Fruit fly (Drosophila melanogaster) whole organism, embryonic: Measurements from ENCODE around the gene MTF-1.

Source experiments
- Aef1 ChIP-seq: fragments of 200-800 bp; sonication (Bioruptor generic); IDR thresholded peaks from 3 replicates; pipeline ENCODE4 v1.3.6; 2022; ENCODE audit warnings: missing biosample characterization, missing genetic modification characterization
- CG10654 ChIP-seq: fragments of 200-800 bp; sonication (Bioruptor generic); optimal IDR thresholded peaks from 2 replicates; lab custom pipeline; 2016; ENCODE audit warnings: missing biosample characterization, missing genetic modification characterization
- CG10959 ChIP-seq: fragments of 200-800 bp; sonication (Bioruptor generic); IDR thresholded peaks from 2 replicates; pipeline ENCODE4 v1.3.6; 2022; ENCODE audit warnings: missing biosample characterization, missing genetic modification characterization
- CG12219 ChIP-seq: fragments of 200-800 bp; sonication (Bioruptor generic); optimal IDR thresholded peaks from 3 replicates; lab custom pipeline; 2018; ENCODE audit warnings: missing biosample characterization, mild to moderate bottlenecking, missing genetic modification characterization
- CG13123 ChIP-seq: fragments of 200-800 bp; sonication (Bioruptor generic); optimal IDR thresholded peaks from 2 replicates; lab custom pipeline; 2016; ENCODE audit warnings: missing biosample characterization, missing genetic modification characterization
- CG14050 ChIP-seq: fragments of 200-800 bp; sonication (Bioruptor generic); IDR thresholded peaks from 3 replicates; pipeline ENCODE4 v1.3.6; 2022; ENCODE audit warnings: missing biosample characterization, missing genetic modification characterization
- CG14860 ChIP-seq: fragments of 200-800 bp; sonication (Bioruptor generic); IDR thresholded peaks from 3 replicates; pipeline ENCODE4 v1.3.6; 2022; ENCODE audit warnings: missing biosample characterization, missing genetic modification characterization; ENCODE audit not compliant: partially characterized antibody
- CG15073 ChIP-seq: fragments of 200-800 bp; sonication (Bioruptor generic); optimal IDR thresholded peaks from 2 replicates; lab custom pipeline; 2016; ENCODE audit warnings: missing biosample characterization, missing genetic modification characterization
- CG1603 ChIP-seq: fragments of 200-800 bp; sonication (Bioruptor generic); optimal IDR thresholded peaks from 2 replicates; lab custom pipeline; 2019; ENCODE audit warnings: missing biosample characterization, mild to moderate bottlenecking, missing genetic modification characterization, moderate library complexity
- CG18011 ChIP-seq: fragments of 200-800 bp; sonication (Bioruptor generic); optimal IDR thresholded peaks from 2 replicates; lab custom pipeline; 2017; ENCODE audit warnings: missing biosample characterization, missing genetic modification characterization, mild to moderate bottlenecking, moderate library complexity, missing genotype
- CG2875 ChIP-seq: fragments of 200-800 bp; sonication (Bioruptor generic); optimal IDR thresholded peaks from 2 replicates; lab custom pipeline; 2017; ENCODE audit warnings: missing biosample characterization, mild to moderate bottlenecking, missing genetic modification characterization, missing genetic modification reagents
- CG33213 ChIP-seq: fragments of 200-800 bp; sonication (Bioruptor generic); optimal IDR thresholded peaks from 3 replicates; lab custom pipeline; 2016; ENCODE audit warnings: missing biosample characterization, missing genetic modification characterization
- CG4282 ChIP-seq: fragments of 200-800 bp; sonication (Bioruptor generic); optimal IDR thresholded peaks from 2 replicates; lab custom pipeline; 2016; ENCODE audit warnings: missing biosample characterization, missing genetic modification characterization
- CG4707 ChIP-seq: fragments of 200-800 bp; sonication (Bioruptor generic); optimal IDR thresholded peaks from 2 replicates; lab custom pipeline; 2018; ENCODE audit warnings: missing biosample characterization, mild to moderate bottlenecking, missing genetic modification characterization, moderate library complexity
- CG5180 ChIP-seq: fragments of 200-800 bp; sonication (Bioruptor generic); optimal IDR thresholded peaks from 3 replicates; lab custom pipeline; 2017; ENCODE audit warnings: missing biosample characterization, missing genetic modification characterization, mild to moderate bottlenecking, moderate library complexity, missing genetic modification reagents
- CG6813 ChIP-seq: fragments of 200-800 bp; sonication (Bioruptor generic); optimal IDR thresholded peaks from 2 replicates; lab custom pipeline; 2017; ENCODE audit warnings: missing biosample characterization, missing genetic modification characterization, mild to moderate bottlenecking, moderate library complexity, missing genetic modification reagents
- CG7357 ChIP-seq: fragments of 200-800 bp; sonication (Bioruptor generic); IDR thresholded peaks from 3 replicates; pipeline ENCODE4 v1.3.6; 2022; ENCODE audit warnings: missing biosample characterization, missing genetic modification characterization
- CG7839 ChIP-seq: fragments of 200-800 bp; sonication (Bioruptor generic); optimal IDR thresholded peaks from 3 replicates; lab custom pipeline; 2018; ENCODE audit warnings: missing biosample characterization, mild to moderate bottlenecking, missing genetic modification characterization, moderate library complexity
- CG7928 ChIP-seq: fragments of 200-800 bp; sonication (Bioruptor generic); optimal IDR thresholded peaks from 2 replicates; lab custom pipeline; 2017; ENCODE audit warnings: missing biosample characterization, mild to moderate bottlenecking, missing genetic modification characterization
- CG8478 ChIP-seq: fragments of >200 bp; optimal IDR thresholded peaks from 2 replicates; lab custom pipeline; 2018
- Camta ChIP-seq: fragments of 200-800 bp; sonication (Bioruptor generic); optimal IDR thresholded peaks from 2 replicates; lab custom pipeline; 2016; ENCODE audit warnings: missing biosample characterization, missing genetic modification characterization
- Dek ChIP-seq: fragments of 200-800 bp; sonication (Bioruptor generic); optimal IDR thresholded peaks from 3 replicates; lab custom pipeline; 2019; ENCODE audit warnings: missing biosample characterization, mild to moderate bottlenecking, missing genetic modification characterization, moderate library complexity
- Dip2 ChIP-seq: fragments of 200-800 bp; sonication (Bioruptor generic); IDR thresholded peaks from 2 replicates; pipeline ENCODE4 v1.3.6; 2022; ENCODE audit warnings: missing biosample characterization, missing genetic modification characterization
- E2f2 ChIP-seq: fragments of 200-800 bp; sonication (Bioruptor generic); IDR thresholded peaks from 2 replicates; pipeline ENCODE4 v1.3.6; 2022; ENCODE audit warnings: missing biosample characterization, missing genetic modification characterization
- Eip74EF ChIP-seq, 2 experiments: fragments of 200-800 bp in 1 of 2; fragments of >200 bp in 1 of 2; sonication (Bioruptor generic) in 1 of 2; optimal IDR thresholded peaks; 2 replicates each; lab custom pipeline; 2017 to 2019; ENCODE audit warnings: missing biosample characterization in 2 of 2, missing genetic modification characterization in 2 of 2, mild to moderate bottlenecking in 1 of 2, moderate library complexity in 1 of 2
- Ets97D ChIP-seq: fragments of 200-800 bp; sonication (Bioruptor generic); optimal IDR thresholded peaks from 3 replicates; lab custom pipeline; 2016; ENCODE audit warnings: missing biosample characterization, missing genetic modification characterization
- Gsc ChIP-seq: fragments of 200-800 bp; sonication (Bioruptor generic); IDR thresholded peaks from 2 replicates; pipeline ENCODE4 v1.3.6; 2022; ENCODE audit warnings: missing biosample characterization, missing genetic modification characterization
- HLHmδ ChIP-seq: fragments of 200-800 bp; sonication (Bioruptor generic); optimal IDR thresholded peaks from 2 replicates; lab custom pipeline; 2018; ENCODE audit warnings: missing biosample characterization, mild to moderate bottlenecking, missing genetic modification characterization, moderate library complexity
- Kr ChIP-seq: fragments of 200-800 bp; sonication (Bioruptor generic); optimal IDR thresholded peaks from 2 replicates; lab custom pipeline; 2017; ENCODE audit warnings: missing biosample characterization, mild to moderate bottlenecking, missing genetic modification characterization
- Mad ChIP-seq: fragments of 200-800 bp; sonication (Bioruptor generic); optimal IDR thresholded peaks from 2 replicates; lab custom pipeline; 2016; ENCODE audit warnings: missing biosample characterization, missing genetic modification characterization
- NC2β ChIP-seq: fragments of 200-800 bp; sonication (Bioruptor generic); optimal IDR thresholded peaks from 2 replicates; lab custom pipeline; 2016; ENCODE audit warnings: missing biosample characterization, missing genetic modification characterization
- Optix ChIP-seq: fragments of 200-800 bp; sonication (Bioruptor generic); IDR thresholded peaks from 3 replicates; pipeline ENCODE4 v1.3.6; 2022; ENCODE audit warnings: missing biosample characterization, missing genetic modification characterization
- Tbp ChIP-seq: fragments of >200 bp; optimal IDR thresholded peaks from 2 replicates; lab custom pipeline; 2018; ENCODE audit warnings: missing biosample characterization, missing genetic modification characterization
- al ChIP-seq: fragments of 200-800 bp; sonication (Bioruptor generic); IDR thresholded peaks from 2 replicates; pipeline ENCODE4 v1.3.6; 2022; ENCODE audit warnings: missing biosample characterization, missing genetic modification characterization
- bcd ChIP-seq: fragments of 200-800 bp; sonication (Bioruptor generic); optimal IDR thresholded peaks from 2 replicates; lab custom pipeline; 2017; ENCODE audit warnings: missing biosample characterization, mild to moderate bottlenecking, missing genetic modification characterization
- corto ChIP-seq: fragments of 200-800 bp; sonication (Bioruptor generic); optimal IDR thresholded peaks from 2 replicates; lab custom pipeline; 2016; ENCODE audit warnings: missing biosample characterization, mild to moderate bottlenecking, missing genetic modification characterization, moderate library complexity
- cwo ChIP-seq: fragments of 200-800 bp; sonication (Bioruptor generic); optimal IDR thresholded peaks from 3 replicates; lab custom pipeline; 2017; ENCODE audit warnings: missing biosample characterization, missing genetic modification characterization, mild to moderate bottlenecking, moderate library complexity, missing genetic modification reagents
- ems ChIP-seq: fragments of 200-800 bp; sonication (Bioruptor generic); optimal IDR thresholded peaks from 3 replicates; lab custom pipeline; 2016; ENCODE audit warnings: missing biosample characterization, missing genetic modification characterization
- fu2 ChIP-seq: fragments of 200-800 bp; sonication (Bioruptor generic); optimal IDR thresholded peaks from 2 replicates; lab custom pipeline; 2016; ENCODE audit warnings: missing biosample characterization, missing genetic modification characterization
- gem ChIP-seq: fragments of 200-800 bp; sonication (Bioruptor generic); optimal IDR thresholded peaks from 2 replicates; lab custom pipeline; 2019; ENCODE audit warnings: missing biosample characterization, mild to moderate bottlenecking, missing genetic modification characterization, moderate library complexity
- jumu ChIP-seq: fragments of 200-800 bp; sonication (Bioruptor generic); optimal IDR thresholded peaks from 3 replicates; lab custom pipeline; 2016; ENCODE audit warnings: missing biosample characterization, missing genetic modification characterization
- lmd ChIP-seq: fragments of 200-800 bp; sonication (Bioruptor generic); IDR thresholded peaks from 2 replicates; pipeline ENCODE4 v1.3.6; 2022; ENCODE audit warnings: missing biosample characterization, missing genetic modification characterization
- luna ChIP-seq: fragments of 200-800 bp; sonication (Bioruptor generic); optimal IDR thresholded peaks from 2 replicates; lab custom pipeline; 2016; ENCODE audit warnings: missing biosample characterization, missing genetic modification characterization
- onecut ChIP-seq: fragments of 200-800 bp; sonication (Bioruptor generic); IDR thresholded peaks from 2 replicates; pipeline ENCODE4 v1.3.6; 2022; ENCODE audit warnings: missing biosample characterization, missing genetic modification characterization
- pan ChIP-seq, 4 experiments: fragments of >200 bp in 3 of 4; fragments of 200-800 bp in 1 of 4; sonication (Bioruptor generic) in 1 of 4; optimal IDR thresholded peaks in 3 of 4; IDR thresholded peaks in 1 of 4; 2 replicates each; pipeline versions ENCODE4 v1.3.6 to Lab custom; 2017 to 2022; ENCODE audit warnings: missing biosample characterization in 2 of 4, missing genetic modification characterization in 2 of 4, mixed read lengths in 1 of 4
- run ChIP-seq: fragments of 200-800 bp; sonication (Bioruptor generic); optimal IDR thresholded peaks from 3 replicates; lab custom pipeline; 2018; ENCODE audit warnings: missing biosample characterization, mild to moderate bottlenecking, missing genetic modification characterization
- schlank ChIP-seq: fragments of 200-800 bp; sonication (Bioruptor generic); optimal IDR thresholded peaks from 2 replicates; lab custom pipeline; 2018; ENCODE audit warnings: missing biosample characterization, mild to moderate bottlenecking, missing genetic modification characterization
- stwl ChIP-seq: fragments of 200-800 bp; sonication (Bioruptor generic); optimal IDR thresholded peaks from 3 replicates; lab custom pipeline; 2018; ENCODE audit warnings: missing biosample characterization, mild to moderate bottlenecking, missing genetic modification characterization, moderate library complexity
- vvl ChIP-seq: fragments of 200-800 bp; sonication (Bioruptor generic); IDR thresholded peaks from 2 replicates; pipeline ENCODE4 v1.3.6; 2022; ENCODE audit warnings: missing biosample characterization, missing genetic modification characterization
- zen2 ChIP-seq: fragments of 200-800 bp; sonication (Bioruptor generic); IDR thresholded peaks from 3 replicates; pipeline ENCODE4 v1.3.6; 2022; ENCODE audit warnings: missing biosample characterization, missing genetic modification characterization; ENCODE audit not compliant: partially characterized antibody

The MTF-1 gene

DNA sequence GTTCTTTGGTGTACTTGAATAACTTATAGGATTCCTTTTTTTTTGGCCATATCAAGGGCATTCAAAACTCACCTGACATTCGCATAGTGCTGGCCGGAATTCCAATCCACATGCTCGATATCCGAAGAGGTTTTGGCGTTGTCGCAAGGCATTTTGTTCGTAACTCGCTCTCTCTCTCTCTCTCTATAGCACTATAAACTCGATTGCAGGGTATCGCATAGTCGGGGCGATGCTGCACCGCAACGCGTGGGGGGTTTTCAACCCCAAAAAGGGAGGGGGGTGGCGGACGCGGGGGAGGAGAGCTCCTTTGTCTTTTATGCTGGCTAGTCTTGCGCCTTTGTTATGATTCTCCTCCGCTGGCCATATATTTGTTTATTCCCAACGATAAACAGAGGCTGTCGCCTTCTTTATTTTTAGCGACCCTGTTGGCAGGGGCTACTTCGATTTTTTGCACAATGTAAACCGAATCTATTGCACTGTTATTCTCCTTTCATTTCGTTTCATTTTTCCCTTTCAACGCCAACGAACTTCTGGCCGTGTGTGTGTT, 31.6 kb upstream of the MTF-1 start (continued):
- TF ChIP-seq run (tag; lab: Kevin White, UChicago) (no peak), CG6813 (no peak), luna (GFP tag; lab: Kevin White, UChicago) (no peak), CG7839 (peak; percentile 13), Aef1 (GFP tag; lab: Robert Waterston, UW) (no peak), pan (optimal IDR thresholded peaks at IDR 0.05; lab: Kevin White, UChicago) (peak in 1 of 2 experiments; percentile 46), pan (GFP tag; optimal IDR thresholded peaks at IDR 0.05 in 1 of 2, IDR thresholded peaks at IDR 0.05 in 1 of 2) (peak in 1 of 2 experiments; percentile 7), NC2β (no peak), Dek (tag; lab: Kevin White, UChicago) (no peak), bcd (GFP tag; lab: Kevin White, UChicago) (peak; percentile 15), onecut (GFP tag; lab: Robert Waterston, UW) (no peak; the same call in 1 of the 2 replicates), Eip74EF (GFP tag; optimal IDR thresholded peaks at IDR 0.05; lab: Kevin White, UChicago) (no peak), CG5180 (GFP tag; lab: Kevin White, UChicago) (peak; percentile 18), Mad (GFP tag; lab: Kevin White, UChicago) (no peak), CG12219 (GFP tag; lab: Kevin White, UChicago) (no peak), Kr (GFP tag; lab: Kevin White, UChicago) (no peak), CG4707 (no peak), CG33213 (GFP tag; lab: Kevin White, UChicago) (no peak), E2f2 (no peak), CG15073 (no peak), cwo (no peak), Gsc (GFP tag; lab: Robert Waterston, UW) (no peak), HLHmδ (GFP tag; lab: Kevin White, UChicago) (no peak), lmd (GFP tag; lab: Robert Waterston, UW) (peak; percentile 37; the same call in 1 of the 2 replicates), CG2875 (GFP tag; lab: Kevin White, UChicago) (no peak), Camta (GFP tag; lab: Kevin White, UChicago) (no peak), CG8478 (lab: Kevin White, UChicago) (no peak), zen2 (no peak), gem (tag; lab: Kevin White, UChicago) (peak; percentile 24), CG14050 (GFP tag; lab: Robert Waterston, UW) (no peak), vvl (no peak), schlank (tag; lab: Kevin White, UChicago) (no peak), CG18011 (GFP tag; lab: Kevin White, UChicago) (no peak), CG10654 (GFP tag; lab: Kevin White, UChicago) (peak; percentile 1), jumu (GFP tag; lab: Kevin White, UChicago) (no peak), fu2 (GFP tag; lab: Kevin White, UChicago) (no peak), CG13123 (GFP tag; lab: Kevin White, UChicago) (no peak), stwl (tag; lab: Kevin White, UChicago) (no peak), CG7357 (GFP tag; lab: Robert Waterston, UW) (peak; percentile 39; the same call in 1 of the 3 replicates), CG4282 (GFP tag; lab: Kevin White, UChicago) (no peak), Tbp (GFP tag; lab: Kevin White, UChicago) (no peak), CG1603 (tag; lab: Kevin White, UChicago) (peak; percentile 35), Optix (GFP tag; lab: Robert Waterston, UW) (no peak), Dip2 (GFP tag; lab: Robert Waterston, UW) (no peak), ems (GFP tag; lab: Kevin White, UChicago) (no peak), corto (GFP tag; lab: Kevin White, UChicago) (no peak), CG14860 (GFP tag; lab: Robert Waterston, UW) (no peak), Ets97D (no peak), al (no peak), CG10959 (no peak), CG7928 (GFP tag; lab: Kevin White, UChicago) (no peak)
